Worm (Caenorhabditis elegans): ENCODE data around the gene cul-2.

DNA sequence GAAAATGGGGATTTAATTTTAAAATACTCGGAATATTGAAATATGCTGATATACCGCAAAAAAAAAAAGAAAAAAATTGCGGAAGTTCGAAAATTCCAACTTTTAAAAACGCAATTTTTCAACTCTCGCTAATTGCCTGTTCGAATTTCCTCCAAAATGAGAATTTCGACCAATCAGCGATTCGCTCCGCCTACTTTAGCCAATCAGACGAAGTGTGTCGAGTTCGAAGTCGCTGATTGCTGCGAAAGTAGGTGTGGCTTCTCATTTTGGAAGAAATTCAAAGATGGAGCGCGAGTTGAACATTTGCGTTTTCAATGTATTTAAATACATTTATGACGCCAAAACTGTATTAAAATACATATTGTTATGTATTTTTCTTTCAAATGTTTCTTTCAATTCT, 21.3 kb downstream of the cul-2 start:
- TF ChIP-seq med-1 (GFP tag; optimal IDR thresholded peaks at IDR 0.05; ENCODE audit: insufficient read depth) (no peak), flt-1 (GFP tag; IDR thresholded peaks at IDR 0.05) (no peak), ref-1 (GFP tag; conservative IDR thresholded peaks at IDR 0.05) (no peak), klf-2 (GFP tag; conservative IDR thresholded peaks at IDR 0.05) (no peak), ztf-23 (GFP tag; IDR thresholded peaks at IDR 0.05) (no peak), T22C8.4 (GFP tag; IDR thresholded peaks at IDR 0.05) (no peak), tab-1 (GFP tag; IDR thresholded peaks at IDR 0.05) (no peak), cog-1 (tag; optimal IDR thresholded peaks at IDR 0.05) (no peak)
